Worm (Caenorhabditis elegans) whole organism, L4 larva: ENCODE measurements around the gene ins-39.

ENCODE experiments used
- T26A8.4 ChIP-seq: fragments of 200-800 bp; sonication (Bioruptor generic); IDR thresholded peaks from 2 replicates; pipeline ENCODE4 v1.3.6; 2022; ENCODE audit warnings: missing genetic modification characterization, missing compliant biosample characterization
- Y48G9A.11 ChIP-seq: fragments of 200-800 bp; sonication (Bioruptor generic); IDR thresholded peaks from 2 replicates; pipeline ENCODE4 v1.3.6; 2022; ENCODE audit warnings: missing genetic modification reagents, missing genetic modification characterization, missing compliant biosample characterization
- ZK337.2 ChIP-seq: fragments of 200-800 bp; sonication (Bioruptor generic); IDR thresholded peaks from 2 replicates; pipeline ENCODE4 v1.3.6; 2022; ENCODE audit warnings: missing genetic modification reagents, missing genetic modification characterization, missing compliant biosample characterization
- ceh-20 ChIP-seq: fragments of 200-800 bp; sonication (Bioruptor generic); IDR thresholded peaks from 2 replicates; pipeline ENCODE4 v1.3.6; 2022; ENCODE audit warnings: missing genetic modification reagents, missing genetic modification characterization, missing compliant biosample characterization
- ceh-28 ChIP-seq: fragments of 150-350 bp; optimal IDR thresholded peaks from 2 replicates; lab custom pipeline; 2014; ENCODE audit warnings: missing biosample characterization, missing genetic modification reagents, missing genetic modification characterization
- cey-2 ChIP-seq: sonication (generic microtip); optimal IDR thresholded peaks from 3 replicates; lab custom pipeline; 2017; ENCODE audit warnings: missing genetic modification characterization, mild to moderate bottlenecking, missing compliant biosample characterization, antibody characterized with exemption, borderline replicate concordance; ENCODE audit not compliant: insufficient read depth
- ctbp-1 ChIP-seq: fragments of 200-800 bp; sonication (Bioruptor generic); IDR thresholded peaks from 2 replicates; pipeline ENCODE4 v1.3.6; 2022; ENCODE audit warnings: missing genetic modification reagents, missing genetic modification characterization, missing compliant biosample characterization
- daf-19 ChIP-seq: fragments of 200-800 bp; sonication (Bioruptor generic); conservative IDR thresholded peaks from 2 replicates; pipeline ENCODE4 v1.3.6; 2022; ENCODE audit warnings: missing genetic modification characterization, missing compliant biosample characterization
- dmd-6 ChIP-seq: fragments of 200-800 bp; sonication (Bioruptor generic); IDR thresholded peaks from 2 replicates; pipeline ENCODE4 v1.3.6; 2022; ENCODE audit warnings: missing genetic modification reagents, missing genetic modification characterization, missing compliant biosample characterization
- duxl-1 ChIP-seq: sonication (generic microtip); optimal IDR thresholded peaks from 2 replicates; lab custom pipeline; 2016; ENCODE audit warnings: mild to moderate bottlenecking, missing genetic modification characterization, moderate library complexity, missing compliant biosample characterization; ENCODE audit not compliant: poor library complexity
- egl-43 ChIP-seq: fragments of 200-800 bp; sonication (Bioruptor generic); IDR thresholded peaks from 2 replicates; pipeline ENCODE4 v1.3.6; 2022; ENCODE audit warnings: missing genetic modification reagents, missing genetic modification characterization, missing compliant biosample characterization
- fkh-10 ChIP-seq: fragments of 150-350 bp; optimal IDR thresholded peaks from 2 replicates; lab custom pipeline; 2014; ENCODE audit warnings: missing biosample characterization, missing genetic modification reagents, missing genetic modification characterization
- fos-1 ChIP-seq: fragments of 150-350 bp; optimal IDR thresholded peaks from 2 replicates; lab custom pipeline; 2014; ENCODE audit warnings: missing biosample characterization, missing genetic modification characterization
- gei-8 ChIP-seq: fragments of 200-800 bp; sonication (Bioruptor generic); optimal IDR thresholded peaks from 2 replicates; lab custom pipeline; 2018; ENCODE audit warnings: mild to moderate bottlenecking, missing genetic modification characterization, missing compliant biosample characterization
- hlh-11 ChIP-seq: fragments of 200-800 bp; sonication (Bioruptor generic); optimal IDR thresholded peaks from 2 replicates; lab custom pipeline; 2018; ENCODE audit warnings: mild to moderate bottlenecking, missing genetic modification characterization, missing compliant biosample characterization
- hlh-30 ChIP-seq: sonication (generic microtip); optimal IDR thresholded peaks from 2 replicates; lab custom pipeline; 2017; ENCODE audit warnings: antibody characterized with exemption, mild to moderate bottlenecking, missing genetic modification characterization, missing compliant biosample characterization; ENCODE audit not compliant: insufficient read depth
- hmg-1.1 ChIP-seq: fragments of 200-800 bp; sonication (Bioruptor generic); IDR thresholded peaks from 2 replicates; pipeline ENCODE4 v1.3.6; 2022; ENCODE audit warnings: missing genetic modification reagents, missing genetic modification characterization, missing compliant biosample characterization
- lin-13 ChIP-seq: fragments of 150-350 bp; optimal IDR thresholded peaks from 2 replicates; lab custom pipeline; 2014; ENCODE audit warnings: missing biosample characterization, missing genetic modification reagents, missing genetic modification characterization
- lin-38 ChIP-seq: fragments of 200-800 bp; sonication (Bioruptor generic); IDR thresholded peaks from 2 replicates; pipeline ENCODE4 v1.3.6; 2022; ENCODE audit warnings: missing genetic modification reagents, missing genetic modification characterization, missing compliant biosample characterization
- lir-3 ChIP-seq: sonication (generic microtip); optimal IDR thresholded peaks from 2 replicates; lab custom pipeline; 2016; ENCODE audit warnings: mild to moderate bottlenecking, missing genetic modification characterization, missing compliant biosample characterization
- nhr-102 ChIP-seq: sonication (generic microtip); optimal IDR thresholded peaks from 2 replicates; lab custom pipeline; 2016; ENCODE audit warnings: mild to moderate bottlenecking, missing genetic modification characterization, moderate library complexity, missing compliant biosample characterization
- nhr-237 ChIP-seq: sonication (generic microtip); optimal IDR thresholded peaks from 2 replicates; lab custom pipeline; 2017; ENCODE audit warnings: missing biosample characterization, missing genetic modification characterization
- nhr-25 ChIP-seq: sonication (generic microtip); optimal IDR thresholded peaks from 2 replicates; lab custom pipeline; 2017; ENCODE audit warnings: missing genetic modification characterization, mild to moderate bottlenecking, missing compliant biosample characterization, antibody characterized with exemption, moderate library complexity, borderline replicate concordance; ENCODE audit not compliant: insufficient read depth
- nhr-42 ChIP-seq: fragments of 200-800 bp; sonication (Bioruptor generic); IDR thresholded peaks from 2 replicates; pipeline ENCODE4 v1.3.6; 2022; ENCODE audit warnings: missing genetic modification characterization, missing compliant biosample characterization
- nhr-6 ChIP-seq: fragments of 150-350 bp; optimal IDR thresholded peaks from 2 replicates; lab custom pipeline; 2014; ENCODE audit warnings: missing biosample characterization, missing genetic modification characterization
- php-3 ChIP-seq: fragments of 200-800 bp; sonication (Bioruptor generic); IDR thresholded peaks from 2 replicates; pipeline ENCODE4 v1.3.6; 2022; ENCODE audit warnings: missing genetic modification reagents, missing genetic modification characterization, missing compliant biosample characterization
- set-16 ChIP-seq: fragments of 200-800 bp; sonication (Bioruptor generic); IDR thresholded peaks from 2 replicates; pipeline ENCODE4 v1.3.6; 2022; ENCODE audit warnings: missing genetic modification reagents, missing genetic modification characterization, missing compliant biosample characterization
- snpc-4 ChIP-seq: fragments of 150-350 bp; optimal IDR thresholded peaks from 2 replicates; lab custom pipeline; 2014; ENCODE audit warnings: missing biosample characterization, missing genetic modification characterization
- unc-130 ChIP-seq: sonication (generic microtip); optimal IDR thresholded peaks from 2 replicates; lab custom pipeline; 2016; ENCODE audit warnings: missing genetic modification reagents, missing genetic modification characterization, missing compliant biosample characterization
- unc-39 ChIP-seq: sonication (generic microtip); optimal IDR thresholded peaks from 2 replicates; lab custom pipeline; 2017; ENCODE audit warnings: missing biosample characterization, missing genetic modification characterization
- vab-7 ChIP-seq: fragments of 200-800 bp; sonication (Bioruptor generic); IDR thresholded peaks from 2 replicates; pipeline ENCODE4 v1.3.6; 2022; ENCODE audit warnings: missing genetic modification reagents, missing genetic modification characterization, missing compliant biosample characterization
- zfp-2 ChIP-seq: sonication (generic microtip); optimal IDR thresholded peaks from 2 replicates; lab custom pipeline; 2016; ENCODE audit warnings: mild to moderate bottlenecking, missing genetic modification characterization, missing compliant biosample characterization
- zip-2 ChIP-seq: fragments of 150-350 bp; optimal IDR thresholded peaks from 2 replicates; lab custom pipeline; 2014; ENCODE audit warnings: missing biosample characterization, missing genetic modification characterization
- ztf-11 ChIP-seq: fragments of 150-350 bp; optimal IDR thresholded peaks from 2 replicates; lab custom pipeline; 2014; ENCODE audit warnings: missing biosample characterization, missing genetic modification characterization

ins-39 gene

DNA sequence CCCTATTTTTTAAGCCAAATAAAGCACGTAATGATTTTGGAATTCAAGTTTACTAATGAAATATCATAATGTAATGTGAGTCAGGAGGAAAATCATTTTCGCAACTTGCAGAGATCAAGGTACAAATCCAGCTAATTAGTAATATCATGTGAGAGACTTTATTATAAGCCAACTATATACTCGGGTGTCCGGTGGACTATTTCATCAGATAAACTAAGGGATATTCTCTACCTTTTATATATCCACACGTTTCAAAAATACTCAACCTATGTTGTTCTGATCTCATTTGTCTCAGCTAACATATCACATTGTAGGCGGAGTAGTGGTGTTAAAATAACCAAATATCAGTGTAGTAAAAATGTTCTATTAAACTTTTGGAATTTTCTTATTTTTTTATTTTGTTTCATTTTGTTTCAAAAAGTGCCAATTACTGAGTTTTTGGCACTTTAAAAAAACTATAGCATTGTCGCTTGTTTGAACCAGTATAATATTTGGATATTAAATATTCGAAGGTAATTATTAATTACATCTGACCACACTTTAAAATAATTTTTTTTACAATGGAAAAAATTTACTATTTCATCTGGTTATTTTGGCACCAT, 45.3 kb upstream of the ins-39 start (continued):
- TF ChIP-seq cey-2 (tag; lab: Kevin White, UChicago) (peak; percentile 65), vab-7 (peak; percentile 90), hlh-30 (tag; lab: Kevin White, UChicago) (peak; percentile 95), daf-19 (GFP tag; lab: Robert Waterston, UW) (peak; percentile 82; the same call in 1 of the 2 replicates), zip-2 (tag; lab: Kevin White, UChicago) (peak; percentile 94), fos-1 (peak; percentile 66), unc-130 (GFP tag; lab: Kevin White, UChicago) (no peak), gei-8 (GFP tag; lab: Kevin White, UChicago) (no peak), nhr-237 (tag; lab: Kevin White, UChicago) (peak; percentile 78), T26A8.4 (GFP tag; lab: Robert Waterston, UW) (peak; percentile 98), lin-13 (peak; percentile 95), nhr-6 (tag; lab: Kevin White, UChicago) (peak; percentile 98), duxl-1 (tag; lab: Kevin White, UChicago) (peak; percentile 97), fkh-10 (peak; percentile 77), ceh-28 (tag; lab: Kevin White, UChicago) (peak; percentile 66), snpc-4 (tag; lab: Kevin White, UChicago) (no peak), ztf-11 (tag; lab: Kevin White, UChicago) (no peak), lir-3 (tag; lab: Kevin White, UChicago) (peak; percentile 67)

DNA sequence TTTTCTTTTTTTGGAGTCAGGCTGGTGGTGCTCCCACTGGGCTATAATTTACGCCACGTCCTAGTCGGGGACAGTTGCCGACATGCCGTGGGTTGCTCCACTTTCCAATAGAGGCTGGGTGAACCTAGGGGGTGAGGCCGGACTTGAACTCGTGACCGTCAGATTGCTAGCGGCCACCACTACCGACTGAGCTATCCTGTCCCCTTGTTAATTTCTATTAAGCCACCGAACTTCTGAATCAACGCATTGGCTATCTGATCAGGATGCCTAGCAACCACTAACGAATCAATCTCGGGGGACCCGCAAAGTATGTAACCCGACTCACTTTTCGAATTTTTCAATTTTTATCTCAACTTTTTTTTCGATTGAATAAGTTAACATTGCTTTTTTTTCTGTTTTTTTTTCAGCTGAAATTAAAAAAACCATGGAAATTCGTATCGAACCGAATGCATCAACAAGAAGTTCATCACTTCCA, 42.7 kb upstream of the ins-39 start, which contains the start of gene F56C3.1:
F56C3.1 (plus strand) TSS at position 425 of the 475 bp plus-strand sequence.
- TF ChIP-seq zfp-2 (tag; lab: Kevin White, UChicago) (no peak), nhr-42 (GFP tag; lab: Robert Waterston, UW) (peak; percentile 55; the same call in 1 of the 2 replicates), hmg-1.1 (GFP tag; lab: Robert Waterston, UW) (peak; percentile 73), ctbp-1 (GFP tag; lab: Robert Waterston, UW) (no peak), ZK337.2 (0 out of 2 replicates have a peak, but pooled peaks have one; percentile 29), lin-38 (GFP tag; lab: Robert Waterston, UW) (peak; percentile 31; the same call in 1 of the 2 replicates), hlh-11 (tag; lab: Kevin White, UChicago) (peak; percentile 3), php-3 (GFP tag; lab: Robert Waterston, UW) (0 out of 2 replicates have a peak, but pooled peaks have one; percentile 47), nhr-102 (tag; lab: Kevin White, UChicago) (peak; percentile 34), dmd-6 (GFP tag; lab: Robert Waterston, UW) (0 out of 2 replicates have a peak, but pooled peaks have one; percentile 15), set-16 (GFP tag; lab: Robert Waterston, UW) (peak; percentile 39; the same call in 1 of the 2 replicates), egl-43 (GFP tag; lab: Robert Waterston, UW) (0 out of 2 replicates have a peak, but pooled peaks have one; percentile 33), cey-2 (tag; lab: Kevin White, UChicago) (no peak), unc-39 (tag; lab: Kevin White, UChicago) (no peak)

DNA sequence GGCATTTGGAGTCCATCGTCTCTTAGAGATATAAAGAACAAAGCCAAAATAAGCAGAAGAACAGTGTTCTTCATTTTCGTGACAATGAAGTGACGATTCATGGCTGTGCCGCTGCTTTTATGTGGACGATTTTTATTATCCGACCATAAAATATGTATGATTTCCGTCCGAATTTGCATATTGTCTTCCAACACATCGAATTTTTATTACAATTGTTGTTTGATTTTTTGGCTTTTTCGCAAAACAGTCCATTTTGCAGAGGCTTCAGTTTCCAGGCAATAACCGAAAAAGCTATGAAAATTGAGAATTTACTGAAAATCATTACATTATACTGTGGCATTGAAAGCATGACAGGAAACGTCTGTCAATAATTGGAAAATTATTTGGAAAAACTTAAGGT, 40.3 kb upstream of the ins-39 start, which contains the start of gene F56C3.8:
F56C3.8 (minus strand) TSS at position 101 of the 400 bp plus-strand sequence.
- TF ChIP-seq Y48G9A.11 (GFP tag; lab: Robert Waterston, UW) (0 out of 2 replicates have a peak, but pooled peaks have one; percentile 28), ceh-20 (GFP tag; lab: Robert Waterston, UW) (no peak)

DNA sequence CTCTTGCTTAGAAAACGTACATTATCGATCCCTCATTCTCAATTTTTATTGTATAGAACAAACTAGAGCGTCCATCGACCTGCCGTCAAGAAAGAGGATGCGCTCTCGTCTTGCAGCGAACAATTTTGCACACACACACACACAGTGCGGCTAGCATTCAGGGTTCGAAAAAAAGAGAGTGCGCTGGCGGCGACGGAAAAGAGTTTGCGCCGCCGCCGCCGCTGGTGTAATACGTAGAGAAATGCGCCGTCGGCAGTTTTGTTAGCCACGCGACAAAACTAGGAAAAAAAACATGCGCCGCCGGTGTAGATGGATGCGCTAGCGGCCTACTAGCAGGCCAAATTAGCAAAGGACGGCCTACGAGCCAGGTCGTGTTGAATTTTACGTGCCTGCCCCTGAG, 39.3 kb upstream of the ins-39 start:
- TF ChIP-seq egl-43 (GFP tag; lab: Robert Waterston, UW) (peak; percentile 30; the same call in 1 of the 2 replicates), fos-1 (no peak), nhr-25 (tag; lab: Kevin White, UChicago) (no peak), set-16 (GFP tag; lab: Robert Waterston, UW) (0 out of 2 replicates have a peak, but pooled peaks have one; percentile 15)
